Worm (Caenorhabditis elegans) whole organism, late embryonic: Measurements from ENCODE around the gene npr-25.

Experiments used
- ama-1 ChIP-seq: fragments of 150-350 bp; optimal IDR thresholded peaks from 2 replicates; lab custom pipeline; 2014
- ceh-19 ChIP-seq: fragments of 200-800 bp; sonication (Bioruptor generic); optimal IDR thresholded peaks from 2 replicates; lab custom pipeline; 2018; ENCODE audit warnings: mild to moderate bottlenecking, missing genetic modification characterization, missing compliant biosample characterization
- ceh-2 ChIP-seq: sonication (generic microtip); optimal IDR thresholded peaks from 2 replicates; lab custom pipeline; 2016; ENCODE audit warnings: missing genotype, missing genetic modification characterization, missing compliant biosample characterization
- ceh-48 ChIP-seq: sonication (generic microtip); optimal IDR thresholded peaks from 2 replicates; lab custom pipeline; 2016; ENCODE audit warnings: missing genetic modification characterization, inconsistent platforms, missing compliant biosample characterization
- ets-4 ChIP-seq: sonication (generic microtip); optimal IDR thresholded peaks from 2 replicates; lab custom pipeline; 2016; ENCODE audit warnings: missing genetic modification characterization, missing compliant biosample characterization
- fkh-10 ChIP-seq: fragments of 150-350 bp; optimal IDR thresholded peaks from 2 replicates; lab custom pipeline; 2014; ENCODE audit warnings: missing biosample characterization, missing genetic modification reagents, missing genetic modification characterization
- gmeb-2 ChIP-seq: sonication (generic microtip); optimal IDR thresholded peaks from 2 replicates; lab custom pipeline; 2016; ENCODE audit warnings: missing genetic modification characterization, inconsistent platforms, missing compliant biosample characterization
- hlh-6 ChIP-seq: sonication (generic microtip); optimal IDR thresholded peaks from 2 replicates; lab custom pipeline; 2016; ENCODE audit warnings: missing genotype, missing genetic modification characterization, missing compliant biosample characterization
- nhr-11 ChIP-seq: fragments of 150-350 bp; optimal IDR thresholded peaks from 2 replicates; lab custom pipeline; 2014; ENCODE audit warnings: missing biosample characterization, missing genetic modification characterization
- pax-1 ChIP-seq: fragments of 150-350 bp; optimal IDR thresholded peaks from 2 replicates; lab custom pipeline; 2014; ENCODE audit warnings: missing biosample characterization, missing genetic modification characterization
- sox-4 ChIP-seq: sonication (generic microtip); optimal IDR thresholded peaks from 2 replicates; lab custom pipeline; 2017; ENCODE audit warnings: mild to moderate bottlenecking, missing genetic modification characterization, inconsistent platforms, missing compliant biosample characterization
- ttx-3 ChIP-seq: sonication (generic microtip); optimal IDR thresholded peaks from 2 replicates; lab custom pipeline; 2016; ENCODE audit warnings: missing genetic modification reagents, missing genetic modification characterization, missing compliant biosample characterization

DNA sequence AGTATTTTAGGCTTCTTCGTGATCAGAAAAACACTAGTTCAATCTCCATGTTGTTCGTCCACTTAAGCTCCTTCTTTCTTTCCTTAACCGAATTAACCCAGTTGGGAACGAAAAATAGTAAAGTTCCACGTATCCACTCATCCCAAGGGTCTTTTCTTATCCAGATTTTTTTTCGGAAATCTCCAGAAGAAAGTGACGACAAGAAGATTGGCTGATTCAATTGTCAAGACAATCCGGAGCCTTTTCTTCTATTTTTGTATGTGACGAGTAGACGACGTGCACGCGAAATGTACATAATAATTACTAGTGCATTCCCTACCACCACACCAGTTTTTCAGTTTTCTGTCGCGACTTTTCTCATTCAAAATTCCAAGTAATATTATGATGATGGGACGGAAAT, 1.5 kb downstream of the npr-25 start:
- TF ChIP-seq pax-1 (tag; lab: Kevin White, UChicago) (no peak), ceh-19 (GFP tag; lab: Kevin White, UChicago) (no peak), sox-4 (tag; lab: Kevin White, UChicago) (no peak), ets-4 (no peak), ttx-3 (tag; lab: Kevin White, UChicago) (no peak), fkh-10 (GFP tag; lab: Kevin White, UChicago) (no peak), gmeb-2 (no peak), ceh-2 (tag; lab: Kevin White, UChicago) (no peak), ama-1 (lab: Kevin White, UChicago) (no peak), ceh-48 (no peak), nhr-11 (tag; lab: Kevin White, UChicago) (no peak), hlh-6 (tag; lab: Kevin White, UChicago) (no peak)
